Fruit fly (Drosophila melanogaster): ENCODE data around the gene CG4452.

DNA sequence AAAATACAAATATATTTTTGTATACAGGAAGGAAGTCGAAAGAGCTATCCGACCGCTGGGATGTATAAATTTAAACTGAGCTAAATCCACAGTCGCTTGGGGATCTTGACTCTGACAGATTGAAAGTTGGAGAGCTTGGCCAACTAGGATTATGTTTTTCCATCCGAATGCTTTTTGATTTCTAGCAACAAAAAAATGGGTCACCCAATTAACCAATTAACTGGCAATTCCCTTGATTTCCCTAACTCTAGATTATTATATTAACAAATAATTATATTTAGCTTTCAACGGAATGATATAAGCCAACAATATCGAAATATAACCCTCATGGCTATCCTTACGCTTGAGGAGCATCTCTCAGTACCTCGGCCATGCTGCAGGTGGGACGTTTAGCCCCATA, 50.1 kb downstream of the CG4452 start, which contains the start of gene CG3982:
- TF ChIP-seq CG8478 (optimal IDR thresholded peaks at IDR 0.05) (no peak), CTCF (optimal IDR thresholded peaks at IDR 0.05) (no peak)
